Worm (Caenorhabditis elegans) whole organism, late embryonic: ENCODE data around the gene nhr-112.

ENCODE experiments used
- C08G9.2 ChIP-seq: sonication (generic microtip); optimal IDR thresholded peaks from 2 replicates; lab custom pipeline; 2016; ENCODE audit warnings: mild to moderate bottlenecking, missing genetic modification characterization, moderate library complexity, missing compliant biosample characterization
- C38D4.7 ChIP-seq: fragments of 200-800 bp; sonication (Bioruptor generic); optimal IDR thresholded peaks from 2 replicates; lab custom pipeline; 2018; ENCODE audit warnings: mild to moderate bottlenecking, missing genetic modification characterization, moderate library complexity, missing compliant biosample characterization
- F13H6.1 ChIP-seq: sonication (generic microtip); optimal IDR thresholded peaks from 2 replicates; lab custom pipeline; 2016; ENCODE audit warnings: missing genetic modification characterization, missing compliant biosample characterization
- K09A11.1 ChIP-seq: sonication (generic microtip); optimal IDR thresholded peaks from 2 replicates; lab custom pipeline; 2017; ENCODE audit warnings: antibody characterized with exemption, mild to moderate bottlenecking, missing genetic modification characterization, missing compliant biosample characterization; ENCODE audit not compliant: insufficient read depth
- T23F11.4 ChIP-seq: fragments of 200-800 bp; sonication (Bioruptor generic); optimal IDR thresholded peaks from 2 replicates; lab custom pipeline; 2018; ENCODE audit warnings: mild to moderate bottlenecking, missing genetic modification characterization, missing compliant biosample characterization
- Y22D7AL.16 ChIP-seq: sonication (generic microtip); optimal IDR thresholded peaks from 2 replicates; lab custom pipeline; 2016; ENCODE audit warnings: missing genetic modification characterization, missing compliant biosample characterization
- ahr-1 ChIP-seq: sonication (generic microtip); optimal IDR thresholded peaks from 2 replicates; lab custom pipeline; 2016; ENCODE audit warnings: missing genetic modification characterization, missing compliant biosample characterization
- ama-1 ChIP-seq: fragments of 150-350 bp; optimal IDR thresholded peaks from 2 replicates; lab custom pipeline; 2014
- ceh-14 ChIP-seq: sonication (generic microtip); optimal IDR thresholded peaks from 2 replicates; lab custom pipeline; 2016; ENCODE audit warnings: missing genotype, missing genetic modification characterization, missing compliant biosample characterization
- ceh-18 ChIP-seq: sonication (generic microtip); optimal IDR thresholded peaks from 2 replicates; lab custom pipeline; 2016; ENCODE audit warnings: missing genetic modification characterization, missing compliant biosample characterization
- ceh-19 ChIP-seq: fragments of 200-800 bp; sonication (Bioruptor generic); optimal IDR thresholded peaks from 2 replicates; lab custom pipeline; 2018; ENCODE audit warnings: mild to moderate bottlenecking, missing genetic modification characterization, missing compliant biosample characterization
- ceh-2 ChIP-seq: sonication (generic microtip); optimal IDR thresholded peaks from 2 replicates; lab custom pipeline; 2016; ENCODE audit warnings: missing genotype, missing genetic modification characterization, missing compliant biosample characterization
- ceh-24 ChIP-seq: sonication (generic microtip); optimal IDR thresholded peaks from 2 replicates; lab custom pipeline; 2016; ENCODE audit warnings: mild to moderate bottlenecking, missing genetic modification characterization, missing compliant biosample characterization
- ceh-30 ChIP-seq: fragments of 150-350 bp; optimal IDR thresholded peaks from 2 replicates; lab custom pipeline; 2014; ENCODE audit warnings: missing biosample characterization, missing genetic modification characterization
- ceh-31 ChIP-seq: sonication (generic microtip); optimal IDR thresholded peaks from 2 replicates; lab custom pipeline; 2016; ENCODE audit warnings: missing genetic modification characterization, missing compliant biosample characterization
- ceh-34 ChIP-seq: sonication (generic microtip); optimal IDR thresholded peaks from 2 replicates; lab custom pipeline; 2016; ENCODE audit warnings: mild to moderate bottlenecking, missing genetic modification characterization, missing compliant biosample characterization
- che-1 ChIP-seq: sonication (generic microtip); optimal IDR thresholded peaks from 2 replicates; lab custom pipeline; 2016; ENCODE audit warnings: mild to moderate bottlenecking, missing genetic modification characterization, missing compliant biosample characterization
- dve-1 ChIP-seq: sonication (generic microtip); optimal IDR thresholded peaks from 2 replicates; lab custom pipeline; 2017; ENCODE audit warnings: antibody characterized with exemption, mild to moderate bottlenecking, missing genetic modification characterization, missing compliant biosample characterization
- elt-2 ChIP-seq: sonication (generic microtip); optimal IDR thresholded peaks from 2 replicates; lab custom pipeline; 2016; ENCODE audit warnings: missing genetic modification reagents, missing genetic modification characterization, missing compliant biosample characterization
- elt-4 ChIP-seq: sonication (generic microtip); optimal IDR thresholded peaks from 2 replicates; lab custom pipeline; 2016; ENCODE audit warnings: missing genetic modification characterization, missing compliant biosample characterization
- ets-4 ChIP-seq: sonication (generic microtip); optimal IDR thresholded peaks from 2 replicates; lab custom pipeline; 2016; ENCODE audit warnings: missing genetic modification characterization, missing compliant biosample characterization
- fkh-10 ChIP-seq: fragments of 150-350 bp; optimal IDR thresholded peaks from 2 replicates; lab custom pipeline; 2014; ENCODE audit warnings: missing biosample characterization, missing genetic modification reagents, missing genetic modification characterization
- fkh-6 ChIP-seq: sonication (generic microtip); optimal IDR thresholded peaks from 2 replicates; lab custom pipeline; 2016; ENCODE audit warnings: missing genetic modification characterization, missing compliant biosample characterization
- gmeb-2 ChIP-seq: sonication (generic microtip); optimal IDR thresholded peaks from 2 replicates; lab custom pipeline; 2016; ENCODE audit warnings: missing genetic modification characterization, inconsistent platforms, missing compliant biosample characterization
- hlh-13 ChIP-seq: fragments of 200-800 bp; sonication (Bioruptor generic); optimal IDR thresholded peaks from 2 replicates; lab custom pipeline; 2018; ENCODE audit warnings: mild to moderate bottlenecking, missing genetic modification characterization, missing compliant biosample characterization
- hlh-6 ChIP-seq: sonication (generic microtip); optimal IDR thresholded peaks from 2 replicates; lab custom pipeline; 2016; ENCODE audit warnings: missing genotype, missing genetic modification characterization, missing compliant biosample characterization
- madf-2 ChIP-seq: sonication (generic microtip); optimal IDR thresholded peaks from 2 replicates; lab custom pipeline; 2017; ENCODE audit warnings: missing genetic modification characterization, missing compliant biosample characterization
- mec-3 ChIP-seq: sonication (generic microtip); optimal IDR thresholded peaks from 2 replicates; lab custom pipeline; 2016; ENCODE audit warnings: borderline replicate concordance, missing genetic modification characterization, missing compliant biosample characterization
- nfya-1 ChIP-seq: sonication (generic microtip); optimal IDR thresholded peaks from 2 replicates; lab custom pipeline; 2017; ENCODE audit warnings: missing genetic modification characterization, mild to moderate bottlenecking, missing compliant biosample characterization, antibody characterized with exemption, moderate library complexity
- nhr-11 ChIP-seq: fragments of 150-350 bp; optimal IDR thresholded peaks from 2 replicates; lab custom pipeline; 2014; ENCODE audit warnings: missing biosample characterization, missing genetic modification characterization
- nhr-232 ChIP-seq: sonication (generic microtip); optimal IDR thresholded peaks from 2 replicates; lab custom pipeline; 2016; ENCODE audit warnings: missing genetic modification characterization, missing compliant biosample characterization
- npax-4 ChIP-seq: sonication (generic microtip); optimal IDR thresholded peaks from 2 replicates; lab custom pipeline; 2016; ENCODE audit warnings: missing genetic modification characterization, missing compliant biosample characterization
- pag-3 ChIP-seq: sonication (generic microtip); optimal IDR thresholded peaks from 2 replicates; lab custom pipeline; 2016; ENCODE audit warnings: missing compliant biosample characterization, missing genetic modification characterization, borderline replicate concordance
- pat-9 ChIP-seq: fragments of 200-800 bp; sonication (Bioruptor generic); optimal IDR thresholded peaks from 2 replicates; lab custom pipeline; 2018; ENCODE audit warnings: mild to moderate bottlenecking, missing genetic modification characterization, moderate library complexity, missing compliant biosample characterization
- pax-1 ChIP-seq: fragments of 150-350 bp; optimal IDR thresholded peaks from 2 replicates; lab custom pipeline; 2014; ENCODE audit warnings: missing biosample characterization, missing genetic modification characterization
- pha-4 ChIP-seq: fragments of 150-350 bp; optimal IDR thresholded peaks from 2 replicates; lab custom pipeline; 2018; ENCODE audit warnings: missing biosample characterization, missing genetic modification reagents, missing genetic modification characterization
- ref-2 ChIP-seq: sonication (generic microtip); optimal IDR thresholded peaks from 2 replicates; lab custom pipeline; 2016; ENCODE audit warnings: missing genetic modification characterization, missing compliant biosample characterization
- rnt-1 ChIP-seq: sonication (generic microtip); optimal IDR thresholded peaks from 2 replicates; lab custom pipeline; 2016; ENCODE audit warnings: missing genetic modification characterization, missing compliant biosample characterization
- sox-4 ChIP-seq: sonication (generic microtip); optimal IDR thresholded peaks from 2 replicates; lab custom pipeline; 2017; ENCODE audit warnings: mild to moderate bottlenecking, missing genetic modification characterization, inconsistent platforms, missing compliant biosample characterization
- syd-9 ChIP-seq: sonication (generic microtip); optimal IDR thresholded peaks from 2 replicates; lab custom pipeline; 2016; ENCODE audit warnings: mild to moderate bottlenecking, missing genetic modification characterization, moderate library complexity, missing compliant biosample characterization
- unc-42 ChIP-seq: sonication (generic microtip); optimal IDR thresholded peaks from 2 replicates; lab custom pipeline; 2016; ENCODE audit warnings: missing genotype, missing genetic modification characterization, missing compliant biosample characterization
- unc-55 ChIP-seq: sonication (generic microtip); optimal IDR thresholded peaks from 2 replicates; lab custom pipeline; 2017; ENCODE audit warnings: missing biosample characterization, missing genetic modification reagents, missing genetic modification characterization
- unc-86 ChIP-seq: sonication (generic microtip); optimal IDR thresholded peaks from 2 replicates; lab custom pipeline; 2016; ENCODE audit warnings: missing genetic modification characterization, missing compliant biosample characterization
- zip-5 ChIP-seq: sonication (generic microtip); optimal IDR thresholded peaks from 2 replicates; lab custom pipeline; 2016; ENCODE audit warnings: missing genetic modification characterization, missing compliant biosample characterization
- ztf-16 ChIP-seq: sonication (generic microtip); optimal IDR thresholded peaks from 2 replicates; lab custom pipeline; 2017; ENCODE audit warnings: missing genetic modification characterization, missing compliant biosample characterization

The nhr-112 gene

ce11 chrV:16697178-16697577, 26.5 kb downstream of the nhr-112 start, which contains the start of gene srw-41:
srw-41 (plus strand) TSS chrV:16697478.
- no peak for TF ChIP-seq ceh-31
- TF ChIP-seq pat-9 (tag; lab: Kevin White, UChicago): no peak
- TF ChIP-seq ceh-14 (tag; lab: Kevin White, UChicago): no peak
- TF ChIP-seq nfya-1 (tag; lab: Kevin White, UChicago): no peak
- TF ChIP-seq ceh-34 (tag; lab: Kevin White, UChicago): no peak
- TF ChIP-seq ceh-24 (tag; lab: Kevin White, UChicago): no peak
- no peak for TF ChIP-seq ets-4
- no peak for TF ChIP-seq ref-2 (tag; lab: Kevin White, UChicago)
- TF ChIP-seq C38D4.7 (GFP tag; lab: Kevin White, UChicago): no peak
- TF ChIP-seq pag-3 (tag; lab: Kevin White, UChicago): no peak
- TF ChIP-seq ceh-18 (tag; lab: Kevin White, UChicago): no peak
- TF ChIP-seq syd-9 (tag; lab: Kevin White, UChicago): no peak
- no peak for TF ChIP-seq ama-1 (lab: Kevin White, UChicago)

ce11 chrV:16695499-16695898, 28.1 kb downstream of the nhr-112 start:
- TF ChIP-seq dve-1 (tag; lab: Kevin White, UChicago) (no peak), F13H6.1 (no peak), hlh-13 (GFP tag; lab: Kevin White, UChicago) (no peak), C08G9.2 (no peak), pax-1 (tag; lab: Kevin White, UChicago) (no peak), npax-4 (tag; lab: Kevin White, UChicago) (no peak), zip-5 (tag; lab: Kevin White, UChicago) (no peak), fkh-10 (no peak), ceh-14 (tag; lab: Kevin White, UChicago) (no peak), ets-4 (no peak), pag-3 (tag; lab: Kevin White, UChicago) (no peak), ztf-16 (tag; lab: Kevin White, UChicago) (no peak), ahr-1 (tag; lab: Kevin White, UChicago) (no peak), K09A11.1 (tag; lab: Kevin White, UChicago) (no peak)

ce11 chrV:16694538-16694937, 29.1 kb downstream of the nhr-112 start, which contains the start of gene srz-101:
srz-101 (plus strand) TSS chrV:16694838.
- no peak for TF ChIP-seq gmeb-2 (tag; lab: Kevin White, UChicago)

- TF ChIP-seq che-1 (tag; lab: Kevin White, UChicago) (no peak), pag-3 (tag; lab: Kevin White, UChicago) (no peak), nhr-11 (no peak), ceh-2 (no peak), Y22D7AL.16 (tag; lab: Kevin White, UChicago) (no peak), npax-4 (tag; lab: Kevin White, UChicago) (no peak), pat-9 (tag; lab: Kevin White, UChicago) (no peak), ref-2 (tag; lab: Kevin White, UChicago) (no peak), rnt-1 (no peak), K09A11.1 (tag; lab: Kevin White, UChicago) (no peak), ceh-30 (no peak), nhr-232 (no peak), sox-4 (no peak), T23F11.4 (no peak), madf-2 (no peak)
Measured at ce11 chrV:16693732-16694131, 29.9 kb downstream of the nhr-112 start, which contains the start of gene srw-42. srw-42 (minus strand) TSS chrV:16693832.

- TF ChIP-seq fkh-6 (tag; lab: Kevin White, UChicago) (no peak), syd-9 (tag; lab: Kevin White, UChicago) (no peak), mec-3 (tag; lab: Kevin White, UChicago) (no peak), hlh-6 (tag; lab: Kevin White, UChicago) (no peak), unc-86 (tag; lab: Kevin White, UChicago) (no peak), C08G9.2 (no peak), unc-42 (no peak), K09A11.1 (tag; lab: Kevin White, UChicago) (no peak), ceh-31 (no peak), ceh-19 (GFP tag; lab: Kevin White, UChicago) (no peak), elt-4 (tag; lab: Kevin White, UChicago) (no peak), pha-4 (tag; lab: Kevin White, UChicago) (no peak), unc-55 (GFP tag; lab: Kevin White, UChicago) (no peak), elt-2 (tag; lab: Kevin White, UChicago) (no peak), nhr-11 (no peak)
Measured at ce11 chrV:16692988-16693387, 30.7 kb downstream of the nhr-112 start.
